Worm (Caenorhabditis elegans) whole organism, L3 larva: ENCODE measurements around the gene tlp-1.
A peak's percentile ranks its signal among the peaks of the same experiment; 100 is the strongest.

ENCODE experiments used
- R02D3.7 ChIP-seq: fragments of 150-350 bp; optimal IDR thresholded peaks from 2 replicates; lab custom pipeline; 2014; ENCODE audit warnings: missing biosample characterization, missing genetic modification characterization
- ZK546.5 ChIP-seq: sonication (generic microtip); optimal IDR thresholded peaks from 2 replicates; lab custom pipeline; 2017; ENCODE audit warnings: missing biosample characterization, missing genetic modification characterization
- aly-2 ChIP-seq: fragments of 150-350 bp; optimal IDR thresholded peaks from 2 replicates; lab custom pipeline; 2014; ENCODE audit warnings: missing biosample characterization, missing genetic modification characterization
- ama-1 ChIP-seq: fragments of 150-350 bp; optimal IDR thresholded peaks from 2 replicates; lab custom pipeline; 2018
- ceh-16 ChIP-seq: sonication (generic microtip); optimal IDR thresholded peaks from 2 replicates; lab custom pipeline; 2017; ENCODE audit warnings: missing biosample characterization, missing genetic modification characterization
- ceh-28 ChIP-seq: fragments of 150-350 bp; optimal IDR thresholded peaks from 2 replicates; lab custom pipeline; 2014; ENCODE audit warnings: missing biosample characterization, missing genetic modification reagents, missing genetic modification characterization
- ceh-82 ChIP-seq: fragments of 150-350 bp; optimal IDR thresholded peaks from 2 replicates; lab custom pipeline; 2014; ENCODE audit warnings: missing biosample characterization, missing genetic modification characterization
- ceh-9 ChIP-seq: sonication (generic microtip); optimal IDR thresholded peaks from 2 replicates; lab custom pipeline; 2018; ENCODE audit warnings: missing biosample characterization, missing genetic modification characterization
- daf-12 ChIP-seq: fragments of 150-350 bp; optimal IDR thresholded peaks from 2 replicates; lab custom pipeline; 2014; ENCODE audit warnings: missing biosample characterization, missing genetic modification reagents, missing genetic modification characterization
- egl-27 ChIP-seq: sonication (generic microtip); optimal IDR thresholded peaks from 4 replicates; lab custom pipeline; 2017; ENCODE audit warnings: missing biosample characterization, missing genetic modification reagents, missing genetic modification characterization
- egl-5 ChIP-seq: fragments of 150-350 bp; optimal IDR thresholded peaks from 2 replicates; lab custom pipeline; 2017; ENCODE audit warnings: missing biosample characterization, missing genetic modification reagents, missing genetic modification characterization, inconsistent platforms
- elt-1 ChIP-seq: fragments of 150-350 bp; optimal IDR thresholded peaks from 2 replicates; lab custom pipeline; 2014; ENCODE audit warnings: missing biosample characterization, missing genetic modification characterization
- elt-2 ChIP-seq: sonication (generic microtip); optimal IDR thresholded peaks from 2 replicates; lab custom pipeline; 2016; ENCODE audit warnings: missing genetic modification reagents, mild to moderate bottlenecking, missing genetic modification characterization, missing compliant biosample characterization
- elt-3 ChIP-seq, 3 experiments: fragments of 150-350 bp in 1 of 3; sonication (generic microtip) in 2 of 3; optimal IDR thresholded peaks; 2 replicates in 2 of 3; 4 replicates in 1 of 3; lab custom pipeline; 2014 to 2017; ENCODE audit warnings: missing biosample characterization in 3 of 3, missing genetic modification characterization in 3 of 3
- eor-1 ChIP-seq, 2 experiments: fragments of 150-350 bp; optimal IDR thresholded peaks; 2 replicates each; lab custom pipeline; 2014 to 2018; ENCODE audit warnings: missing biosample characterization in 2 of 2, missing genetic modification characterization in 2 of 2
- fkh-10 ChIP-seq: sonication (generic microtip); optimal IDR thresholded peaks from 2 replicates; lab custom pipeline; 2017; ENCODE audit warnings: missing biosample characterization, missing genetic modification reagents, missing genetic modification characterization
- fkh-2 ChIP-seq: fragments of 150-350 bp; optimal IDR thresholded peaks from 2 replicates; lab custom pipeline; 2014; ENCODE audit warnings: missing biosample characterization, missing genetic modification reagents, missing genetic modification characterization
- fos-1 ChIP-seq: fragments of 150-350 bp; optimal IDR thresholded peaks from 2 replicates; lab custom pipeline; 2014; ENCODE audit warnings: missing biosample characterization, missing genetic modification characterization
- hmg-11 ChIP-seq: sonication (generic microtip); optimal IDR thresholded peaks from 2 replicates; lab custom pipeline; 2016; ENCODE audit warnings: missing genetic modification characterization, missing compliant biosample characterization
- jun-1 ChIP-seq: fragments of 150-350 bp; optimal IDR thresholded peaks from 2 replicates; lab custom pipeline; 2014; ENCODE audit warnings: missing biosample characterization, missing genetic modification reagents, missing genetic modification characterization
- lin-39 ChIP-seq: fragments of 150-350 bp; optimal IDR thresholded peaks from 2 replicates; lab custom pipeline; 2018; ENCODE audit warnings: missing biosample characterization, missing genetic modification reagents, missing genetic modification characterization
- lsy-12 ChIP-seq: sonication (generic microtip); optimal IDR thresholded peaks from 2 replicates; lab custom pipeline; 2016; ENCODE audit warnings: mild to moderate bottlenecking, missing genetic modification characterization, missing compliant biosample characterization
- mdl-1 ChIP-seq: fragments of 150-350 bp; optimal IDR thresholded peaks from 2 replicates; lab custom pipeline; 2014; ENCODE audit warnings: missing biosample characterization, missing genetic modification characterization
- mml-1 ChIP-seq: fragments of 150-350 bp; sonication (generic microtip); optimal IDR thresholded peaks from 3 replicates; lab custom pipeline; 2014; ENCODE audit warnings: missing biosample characterization, missing genetic modification characterization
- nfya-1 ChIP-seq: sonication (generic microtip); optimal IDR thresholded peaks from 2 replicates; lab custom pipeline; 2017; ENCODE audit warnings: missing genetic modification characterization, mild to moderate bottlenecking, missing compliant biosample characterization, antibody characterized with exemption, moderate library complexity; ENCODE audit not compliant: insufficient read depth
- nhr-11 ChIP-seq: fragments of 150-350 bp; optimal IDR thresholded peaks from 2 replicates; lab custom pipeline; 2014; ENCODE audit warnings: missing biosample characterization, missing genetic modification characterization
- nhr-12 ChIP-seq: fragments of 150-350 bp; optimal IDR thresholded peaks from 2 replicates; lab custom pipeline; 2014; ENCODE audit warnings: missing biosample characterization, missing genetic modification characterization
- nhr-23 ChIP-seq: fragments of 150-350 bp; optimal IDR thresholded peaks from 2 replicates; lab custom pipeline; 2014; ENCODE audit warnings: missing biosample characterization, missing genetic modification reagents, missing genetic modification characterization
- nhr-237 ChIP-seq: fragments of 150-350 bp; optimal IDR thresholded peaks from 2 replicates; lab custom pipeline; 2014; ENCODE audit warnings: missing biosample characterization, missing genetic modification characterization
- nhr-25 ChIP-seq: sonication (generic microtip); optimal IDR thresholded peaks from 2 replicates; lab custom pipeline; 2017; ENCODE audit warnings: missing biosample characterization, missing genetic modification characterization
- nhr-28 ChIP-seq: fragments of 150-350 bp; optimal IDR thresholded peaks from 2 replicates; lab custom pipeline; 2014; ENCODE audit warnings: missing biosample characterization, missing genetic modification characterization
- nhr-43 ChIP-seq: sonication (generic microtip); optimal IDR thresholded peaks from 2 replicates; lab custom pipeline; 2016; ENCODE audit warnings: mild to moderate bottlenecking, missing genetic modification characterization, missing compliant biosample characterization; ENCODE audit not compliant: poor library complexity, severe bottlenecking
- nhr-76 ChIP-seq: fragments of 150-350 bp; sonication (generic microtip); optimal IDR thresholded peaks from 5 replicates; lab custom pipeline; 2014; ENCODE audit warnings: missing biosample characterization, missing genetic modification characterization
- nhr-77 ChIP-seq: fragments of 150-350 bp; optimal IDR thresholded peaks from 2 replicates; lab custom pipeline; 2014; ENCODE audit warnings: missing biosample characterization, missing genetic modification characterization
- pha-4 ChIP-seq: fragments of 150-350 bp; optimal IDR thresholded peaks from 2 replicates; lab custom pipeline; 2014; ENCODE audit warnings: missing biosample characterization, missing genetic modification reagents, missing genetic modification characterization
- sea-2 ChIP-seq: fragments of 150-350 bp; sonication (generic microtip); optimal IDR thresholded peaks from 4 replicates; lab custom pipeline; 2014; ENCODE audit warnings: missing biosample characterization, missing genetic modification reagents, missing genetic modification characterization
- skn-1 ChIP-seq: fragments of 150-350 bp; optimal IDR thresholded peaks from 2 replicates; lab custom pipeline; 2014; ENCODE audit warnings: missing biosample characterization, missing genetic modification characterization
- snpc-4 ChIP-seq: fragments of 150-350 bp; optimal IDR thresholded peaks from 2 replicates; lab custom pipeline; 2014; ENCODE audit warnings: missing biosample characterization, missing genetic modification characterization
- unc-39 ChIP-seq: sonication (generic microtip); optimal IDR thresholded peaks from 4 replicates; lab custom pipeline; 2017; ENCODE audit warnings: missing biosample characterization, missing genetic modification characterization
- unc-62 ChIP-seq: fragments of 150-350 bp; sonication (generic microtip); optimal IDR thresholded peaks from 4 replicates; lab custom pipeline; 2014; ENCODE audit warnings: missing biosample characterization, missing genetic modification reagents, missing genetic modification characterization
- zag-1 ChIP-seq: fragments of 150-350 bp; optimal IDR thresholded peaks from 2 replicates; lab custom pipeline; 2014; ENCODE audit warnings: missing biosample characterization, missing genetic modification characterization
- ztf-11 ChIP-seq: fragments of 150-350 bp; optimal IDR thresholded peaks from 2 replicates; lab custom pipeline; 2014; ENCODE audit warnings: missing biosample characterization, missing genetic modification characterization
- ztf-4 ChIP-seq: fragments of 150-350 bp; optimal IDR thresholded peaks from 2 replicates; lab custom pipeline; 2014; ENCODE audit warnings: missing biosample characterization, missing genetic modification characterization

tlp-1 gene

ce11 chrIV:13703828-13704425, at the start of gene tlp-1:
Gene tlp-1 (minus strand): TSS chrIV:13704082.
- TF ChIP-seq elt-2 (tag; lab: Kevin White, UChicago) (peak; percentile 6), nhr-77 (tag; lab: Kevin White, UChicago) (no peak), jun-1 (tag; lab: Kevin White, UChicago) (no peak), R02D3.7 (tag; lab: Kevin White, UChicago) (no peak), nhr-237 (no peak), snpc-4 (tag; lab: Kevin White, UChicago) (no peak), ztf-11 (no peak), elt-3 (tag; optimal IDR thresholded peaks at IDR 0.05; lab: Kevin White, UChicago) (no peak), mdl-1 (no peak), fkh-2 (tag; lab: Kevin White, UChicago) (no peak), ceh-9 (tag; lab: Kevin White, UChicago) (no peak), egl-27 (tag; lab: Kevin White, UChicago) (no peak), ceh-28 (peak; percentile 31), skn-1 (tag; lab: Kevin White, UChicago) (no peak), nhr-23 (tag; lab: Kevin White, UChicago) (no peak), nfya-1 (tag; lab: Kevin White, UChicago) (peak; percentile 98), hmg-11 (tag; lab: Kevin White, UChicago) (peak; percentile 22), nhr-43 (peak; percentile 68), sea-2 (GFP tag; lab: Kevin White, UChicago) (no peak), eor-1 (tag; optimal IDR thresholded peaks at IDR 0.05; lab: Kevin White, UChicago) (no peak), ZK546.5 (no peak), lin-39 (peak; percentile 86), fos-1 (tag; lab: Kevin White, UChicago) (no peak), nhr-11 (tag; lab: Kevin White, UChicago) (no peak), lsy-12 (tag; lab: Kevin White, UChicago) (no peak), nhr-28 (no peak), zag-1 (tag; lab: Kevin White, UChicago) (no peak), nhr-25 (tag; lab: Kevin White, UChicago) (peak; percentile 79), ceh-82 (tag; lab: Kevin White, UChicago) (no peak), mml-1 (tag; lab: Kevin White, UChicago) (no peak), unc-62 (peak; percentile 94), elt-1 (peak; percentile 69), daf-12 (tag; lab: Kevin White, UChicago) (no peak), nhr-76 (tag; lab: Kevin White, UChicago) (no peak), pha-4 (tag; lab: Kevin White, UChicago) (no peak), ztf-4 (no peak), ceh-16 (tag; lab: Kevin White, UChicago) (peak; percentile 58), egl-5 (tag; lab: Kevin White, UChicago) (peak; percentile 43), aly-2 (tag; lab: Kevin White, UChicago) (no peak), unc-39 (tag; lab: Kevin White, UChicago) (no peak), ama-1 (lab: Kevin White, UChicago) (peak; percentile 66)

ce11 chrIV:13750033-13750432, 46.2 kb upstream of the tlp-1 start, which contains the start of gene sorb-1:
Gene sorb-1 (plus strand): TSS chrIV:13750333.
- no peak for TF ChIP-seq elt-1
- no peak for TF ChIP-seq ceh-16 (tag; lab: Kevin White, UChicago)
- no peak for TF ChIP-seq nhr-11 (tag; lab: Kevin White, UChicago)
- TF ChIP-seq nhr-12 = no peak
- TF ChIP-seq snpc-4 (tag; lab: Kevin White, UChicago) = no peak
- TF ChIP-seq aly-2 (tag; lab: Kevin White, UChicago) = no peak
- no peak for TF ChIP-seq unc-39 (tag; lab: Kevin White, UChicago)
- TF ChIP-seq R02D3.7 (tag; lab: Kevin White, UChicago) = no peak
- no peak for TF ChIP-seq zag-1 (tag; lab: Kevin White, UChicago)
- TF ChIP-seq nhr-237 = no peak
- TF ChIP-seq nhr-77 (tag; lab: Kevin White, UChicago) = no peak
- no peak for TF ChIP-seq fkh-10 (GFP tag; lab: Kevin White, UChicago)
